Fruit fly (Drosophila melanogaster) whole organism, prepupa: Measurements from ENCODE around the gene CG34175.

Experiments used
- Blimp-1 ChIP-seq: fragments of 200-800 bp; sonication (Bioruptor generic); optimal IDR thresholded peaks from 3 replicates; lab custom pipeline; 2017; ENCODE audit warnings: missing biosample characterization, missing genetic modification characterization, mild to moderate bottlenecking, moderate library complexity, missing genetic modification reagents
- CG4318 ChIP-seq: fragments of 200-800 bp; sonication (Bioruptor generic); optimal IDR thresholded peaks from 3 replicates; lab custom pipeline; 2017; ENCODE audit warnings: missing biosample characterization, mild to moderate bottlenecking, missing genetic modification characterization
- CG6808 ChIP-seq: fragments of 200-800 bp; sonication (Bioruptor generic); optimal IDR thresholded peaks from 3 replicates; lab custom pipeline; 2017; ENCODE audit warnings: missing biosample characterization, missing genetic modification characterization, mild to moderate bottlenecking, moderate library complexity, missing genetic modification reagents
- Gug ChIP-seq: fragments of 200-800 bp; sonication (Bioruptor generic); IDR thresholded peaks from 2 replicates; pipeline ENCODE4 v1.3.6; 2022; ENCODE audit warnings: missing biosample characterization, missing genetic modification characterization
- Lpt ChIP-seq: fragments of 200-800 bp; sonication (Bioruptor generic); optimal IDR thresholded peaks from 3 replicates; lab custom pipeline; 2016; ENCODE audit warnings: missing biosample characterization, missing genetic modification characterization
- Sox15 ChIP-seq: fragments of 200-800 bp; sonication (Bioruptor generic); optimal IDR thresholded peaks from 3 replicates; lab custom pipeline; 2016; ENCODE audit warnings: missing biosample characterization, missing genetic modification characterization
- eg ChIP-seq: fragments of 200-800 bp; sonication (Bioruptor generic); IDR thresholded peaks from 3 replicates; pipeline ENCODE4 v1.3.6; 2022; ENCODE audit warnings: missing biosample characterization, missing genetic modification characterization
- fd85E ChIP-seq: fragments of 200-800 bp; sonication (Bioruptor generic); optimal IDR thresholded peaks from 3 replicates; lab custom pipeline; 2016; ENCODE audit warnings: missing biosample characterization, missing genetic modification characterization
- lz ChIP-seq: fragments of 200-800 bp; sonication (Bioruptor generic); optimal IDR thresholded peaks from 3 replicates; lab custom pipeline; 2016; ENCODE audit warnings: missing biosample characterization, missing genetic modification characterization
- vri ChIP-seq: fragments of 200-800 bp; sonication (Bioruptor generic); optimal IDR thresholded peaks from 3 replicates; lab custom pipeline; 2016; ENCODE audit warnings: missing biosample characterization, mild to moderate bottlenecking, missing genetic modification characterization

- TF ChIP-seq fd85E (GFP tag; lab: Kevin White, UChicago) (no peak), Lpt (GFP tag; lab: Kevin White, UChicago) (no peak), Sox15 (GFP tag; lab: Kevin White, UChicago) (no peak), lz (GFP tag; lab: Kevin White, UChicago) (no peak), vri (no peak), CG6808 (no peak), eg (GFP tag; lab: Robert Waterston, UW) (no peak), CG4318 (GFP tag; lab: Kevin White, UChicago) (no peak), Blimp-1 (no peak), Gug (GFP tag; lab: Robert Waterston, UW) (no peak)
Measured at dm6 chr2L:3439502-3439901, 41.7 kb downstream of the CG34175 start.
